Fruit fly (Drosophila melanogaster) S2 (cell line): Measurements from ENCODE around the gene CG9570.
"Not testable (repeated sequence)": the region's sequence is repeated elsewhere in the genome, so short reads cannot be mapped to it uniquely, and the experiment has no call there.

Experiments used
- CG8478 ChIP-seq: fragments of >200 bp; optimal IDR thresholded peaks from 2 replicates; lab custom pipeline; 2018
- CTCF ChIP-seq, 2 experiments: fragments of >200 bp; optimal IDR thresholded peaks; 2 replicates each; lab custom pipeline; 2018

- TF ChIP-seq CTCF (optimal IDR thresholded peaks at IDR 0.05; lab: Kevin White, UChicago); CG8478 (lab: Kevin White, UChicago): not testable (repeated sequence)
These were observed 43.0 kb downstream of the CG9570 start, which contains the start of gene Or19b for dm6 chrX:20094098-20094497.
